Fruit fly (Drosophila melanogaster) whole organism, prepupa: ENCODE measurements around the gene CG32563.

Experiments
- Blimp-1 ChIP-seq: fragments of 200-800 bp; sonication (Bioruptor generic); optimal IDR thresholded peaks from 3 replicates; lab custom pipeline; 2017; ENCODE audit warnings: missing biosample characterization, missing genetic modification characterization, mild to moderate bottlenecking, moderate library complexity, missing genetic modification reagents
- CG10631 ChIP-seq: fragments of 200-800 bp; sonication (Bioruptor generic); optimal IDR thresholded peaks from 2 replicates; lab custom pipeline; 2016; ENCODE audit warnings: missing biosample characterization, missing genetic modification characterization
- CG11762 ChIP-seq: fragments of 200-800 bp; sonication (Bioruptor generic); optimal IDR thresholded peaks from 3 replicates; lab custom pipeline; 2016; ENCODE audit warnings: missing biosample characterization, missing genetic modification characterization; ENCODE audit not compliant: insufficient read depth
- CG15336 ChIP-seq: fragments of 200-800 bp; sonication (Bioruptor generic); IDR thresholded peaks from 2 replicates; pipeline ENCODE4 v1.3.6; 2022; ENCODE audit warnings: missing biosample characterization, missing genetic modification characterization
- CG1621 ChIP-seq: fragments of 200-800 bp; sonication (Bioruptor generic); optimal IDR thresholded peaks from 3 replicates; lab custom pipeline; 2018; ENCODE audit warnings: missing biosample characterization, mild to moderate bottlenecking, missing genetic modification characterization
- CG16779 ChIP-seq: fragments of 200-800 bp; sonication (Bioruptor generic); optimal IDR thresholded peaks from 3 replicates; lab custom pipeline; 2017; ENCODE audit warnings: missing biosample characterization, mild to moderate bottlenecking, missing genetic modification characterization
- CG3032 ChIP-seq: fragments of 200-800 bp; optimal IDR thresholded peaks from 2 replicates; lab custom pipeline; 2019; ENCODE audit warnings: missing biosample characterization, mild to moderate bottlenecking, missing genetic modification characterization, moderate library complexity
- CG32006 ChIP-seq: fragments of 200-800 bp; sonication (Bioruptor generic); optimal IDR thresholded peaks from 3 replicates; lab custom pipeline; 2017; ENCODE audit warnings: missing biosample characterization, mild to moderate bottlenecking, missing genetic modification characterization
- CG34406 ChIP-seq: fragments of 200-800 bp; sonication (Bioruptor generic); optimal IDR thresholded peaks from 3 replicates; lab custom pipeline; 2016; ENCODE audit warnings: missing biosample characterization, missing genetic modification characterization
- CG4318 ChIP-seq: fragments of 200-800 bp; sonication (Bioruptor generic); optimal IDR thresholded peaks from 3 replicates; lab custom pipeline; 2017; ENCODE audit warnings: missing biosample characterization, mild to moderate bottlenecking, missing genetic modification characterization
- CG6163 ChIP-seq: fragments of 200-800 bp; sonication (Bioruptor generic); IDR thresholded peaks from 3 replicates; pipeline ENCODE4 v1.3.6; 2022; ENCODE audit warnings: missing biosample characterization, missing genetic modification characterization
- CG6276 ChIP-seq: fragments of 200-800 bp; sonication (Bioruptor generic); optimal IDR thresholded peaks from 2 replicates; lab custom pipeline; 2017; ENCODE audit warnings: missing biosample characterization, mild to moderate bottlenecking, missing genetic modification characterization
- CG6792 ChIP-seq: fragments of 200-800 bp; sonication (Bioruptor generic); optimal IDR thresholded peaks from 3 replicates; lab custom pipeline; 2016; ENCODE audit warnings: missing biosample characterization, missing genetic modification characterization
- CG6808 ChIP-seq: fragments of 200-800 bp; sonication (Bioruptor generic); optimal IDR thresholded peaks from 3 replicates; lab custom pipeline; 2017; ENCODE audit warnings: missing biosample characterization, missing genetic modification characterization, mild to moderate bottlenecking, moderate library complexity, missing genetic modification reagents
- CG6854 ChIP-seq: fragments of 200-800 bp; sonication (Bioruptor generic); optimal IDR thresholded peaks from 2 replicates; lab custom pipeline; 2017; ENCODE audit warnings: missing biosample characterization, mild to moderate bottlenecking, missing genetic modification characterization
- CG7368 ChIP-seq: fragments of 200-800 bp; sonication (Bioruptor generic); optimal IDR thresholded peaks from 3 replicates; lab custom pipeline; 2016; ENCODE audit warnings: missing biosample characterization, missing genetic modification characterization
- CG8119 ChIP-seq: fragments of 200-800 bp; sonication (Bioruptor generic); IDR thresholded peaks from 3 replicates; pipeline ENCODE4 v1.3.6; 2022; ENCODE audit warnings: missing biosample characterization, missing genetic modification characterization
- CG8319 ChIP-seq: fragments of 200-800 bp; sonication (Bioruptor generic); optimal IDR thresholded peaks from 3 replicates; lab custom pipeline; 2016; ENCODE audit warnings: missing biosample characterization, missing genetic modification characterization
- CG8632 ChIP-seq: fragments of 200-800 bp; sonication (Bioruptor generic); optimal IDR thresholded peaks from 3 replicates; lab custom pipeline; 2016; ENCODE audit warnings: missing biosample characterization, missing genetic modification characterization
- CG9139 ChIP-seq: fragments of 200-800 bp; sonication (Bioruptor generic); optimal IDR thresholded peaks from 3 replicates; lab custom pipeline; 2017; ENCODE audit warnings: missing biosample characterization, mild to moderate bottlenecking, missing genetic modification characterization
- Eip75B ChIP-seq: fragments of 200-800 bp; sonication (Bioruptor generic); optimal IDR thresholded peaks from 3 replicates; lab custom pipeline; 2016; ENCODE audit warnings: missing biosample characterization, missing genetic modification characterization
- Eip78C ChIP-seq: fragments of 200-800 bp; sonication (Bioruptor generic); peaks from one replicate; lab custom pipeline; 2016; ENCODE audit warnings: missing biosample characterization, missing genetic modification characterization
- Eip93F ChIP-seq: fragments of 200-800 bp; sonication (Bioruptor generic); optimal IDR thresholded peaks from 2 replicates; lab custom pipeline; 2016; ENCODE audit warnings: missing biosample characterization, mild to moderate bottlenecking, missing genetic modification characterization
- Ets21C ChIP-seq: fragments of 200-800 bp; sonication (Bioruptor generic); optimal IDR thresholded peaks from 3 replicates; lab custom pipeline; 2016; ENCODE audit warnings: missing biosample characterization, missing genetic modification characterization
- Ets96B ChIP-seq: fragments of 200-800 bp; optimal IDR thresholded peaks from 2 replicates; lab custom pipeline; 2019; ENCODE audit warnings: missing biosample characterization, mild to moderate bottlenecking, missing genetic modification characterization, moderate library complexity
- Hr38 ChIP-seq: sonication (Bioruptor generic); optimal IDR thresholded peaks from 2 replicates; lab custom pipeline; 2016; ENCODE audit warnings: missing biosample characterization, missing genetic modification characterization
- Hr39 ChIP-seq: fragments of 200-800 bp; sonication (Bioruptor generic); optimal IDR thresholded peaks from 2 replicates; lab custom pipeline; 2016; ENCODE audit warnings: missing biosample characterization, missing genetic modification characterization
- Hr4 ChIP-seq: fragments of 200-800 bp; sonication (Bioruptor generic); optimal IDR thresholded peaks from 3 replicates; lab custom pipeline; 2016; ENCODE audit warnings: missing biosample characterization, missing genetic modification characterization
- Lpt ChIP-seq: fragments of 200-800 bp; sonication (Bioruptor generic); optimal IDR thresholded peaks from 3 replicates; lab custom pipeline; 2016; ENCODE audit warnings: missing biosample characterization, missing genetic modification characterization
- Met ChIP-seq: fragments of 200-800 bp; sonication (Bioruptor generic); optimal IDR thresholded peaks from 3 replicates; lab custom pipeline; 2016; ENCODE audit warnings: missing biosample characterization, missing genetic modification characterization
- Smox ChIP-seq: fragments of 200-800 bp; sonication (Bioruptor generic); optimal IDR thresholded peaks from 3 replicates; lab custom pipeline; 2016; ENCODE audit warnings: missing biosample characterization, missing genetic modification characterization
- Sox102F ChIP-seq: fragments of 200-800 bp; sonication (Bioruptor generic); optimal IDR thresholded peaks from 2 replicates; lab custom pipeline; 2016; ENCODE audit warnings: missing biosample characterization, mild to moderate bottlenecking, missing genetic modification characterization
- Sox14 ChIP-seq: fragments of 200-800 bp; sonication (Bioruptor generic); optimal IDR thresholded peaks from 3 replicates; lab custom pipeline; 2016; ENCODE audit warnings: missing biosample characterization, missing genetic modification characterization
- Sox15 ChIP-seq: fragments of 200-800 bp; sonication (Bioruptor generic); optimal IDR thresholded peaks from 3 replicates; lab custom pipeline; 2016; ENCODE audit warnings: missing biosample characterization, missing genetic modification characterization
- acj6 ChIP-seq: fragments of 200-800 bp; sonication (Bioruptor generic); optimal IDR thresholded peaks from 3 replicates; lab custom pipeline; 2016; ENCODE audit warnings: missing biosample characterization, missing genetic modification characterization
- cyc ChIP-seq: fragments of 200-800 bp; sonication (Bioruptor generic); optimal IDR thresholded peaks from 3 replicates; lab custom pipeline; 2016; ENCODE audit warnings: missing biosample characterization, missing genetic modification characterization
- dac ChIP-seq: fragments of 200-800 bp; sonication (Bioruptor generic); optimal IDR thresholded peaks from 2 replicates; lab custom pipeline; 2017; ENCODE audit warnings: missing biosample characterization, mild to moderate bottlenecking, missing genetic modification characterization
- dsx ChIP-seq: fragments of 200-800 bp; optimal IDR thresholded peaks from 3 replicates; lab custom pipeline; 2019; ENCODE audit warnings: missing biosample characterization, mild to moderate bottlenecking, missing genetic modification characterization, moderate library complexity; ENCODE audit not compliant: poor library complexity, severe bottlenecking
- eg ChIP-seq: fragments of 200-800 bp; sonication (Bioruptor generic); IDR thresholded peaks from 3 replicates; pipeline ENCODE4 v1.3.6; 2022; ENCODE audit warnings: missing biosample characterization, missing genetic modification characterization
- esn ChIP-seq: fragments of 200-800 bp; sonication (Bioruptor generic); optimal IDR thresholded peaks from 2 replicates; lab custom pipeline; 2016; ENCODE audit warnings: missing biosample characterization, mild to moderate bottlenecking, missing genetic modification characterization, moderate library complexity
- fd59A ChIP-seq: fragments of 200-800 bp; sonication (Bioruptor generic); optimal IDR thresholded peaks from 2 replicates; lab custom pipeline; 2017; ENCODE audit warnings: missing biosample characterization, mild to moderate bottlenecking, missing genetic modification characterization, missing genetic modification reagents
- fkh ChIP-seq: fragments of 200-800 bp; sonication (Bioruptor generic); optimal IDR thresholded peaks from 3 replicates; lab custom pipeline; 2017; ENCODE audit warnings: missing biosample characterization, mild to moderate bottlenecking, missing genetic modification characterization, moderate library complexity
- lz ChIP-seq: fragments of 200-800 bp; sonication (Bioruptor generic); optimal IDR thresholded peaks from 3 replicates; lab custom pipeline; 2016; ENCODE audit warnings: missing biosample characterization, missing genetic modification characterization
- net ChIP-seq: fragments of 200-800 bp; sonication (Bioruptor generic); optimal IDR thresholded peaks from 3 replicates; lab custom pipeline; 2016; ENCODE audit warnings: missing biosample characterization, missing genetic modification characterization
- pdm3 ChIP-seq: fragments of 200-800 bp; sonication (Bioruptor generic); optimal IDR thresholded peaks from 3 replicates; lab custom pipeline; 2016; ENCODE audit warnings: missing biosample characterization, missing genetic modification characterization
- svp ChIP-seq: fragments of 200-800 bp; sonication (Bioruptor generic); peaks from one replicate; lab custom pipeline; 2016; ENCODE audit warnings: missing biosample characterization, missing genetic modification characterization
- topi ChIP-seq: fragments of 200-800 bp; sonication (Bioruptor generic); optimal IDR thresholded peaks from 3 replicates; lab custom pipeline; 2016; ENCODE audit warnings: missing biosample characterization, missing genetic modification characterization
- vri ChIP-seq: fragments of 200-800 bp; sonication (Bioruptor generic); optimal IDR thresholded peaks from 3 replicates; lab custom pipeline; 2016; ENCODE audit warnings: missing biosample characterization, mild to moderate bottlenecking, missing genetic modification characterization

Gene CG32563

dm6 chrX:17162446-17163013, 45.7 kb upstream of the CG32563 start:
- TF ChIP-seq svp (GFP tag; lab: Kevin White, UChicago) (peak; percentile 61), CG1621 (tag; lab: Kevin White, UChicago) (no peak)
- TF ChIP-seq, all 60 proteins: peak for 1

- no peak for TF ChIP-seq Met (GFP tag; lab: Kevin White, UChicago)
- TF ChIP-seq Blimp-1 (GFP tag; lab: Kevin White, UChicago) = no peak
- TF ChIP-seq CG6276 (GFP tag; lab: Kevin White, UChicago) = no peak
- no peak for TF ChIP-seq Lpt (GFP tag; lab: Kevin White, UChicago)
- TF ChIP-seq Ets21C (GFP tag; lab: Kevin White, UChicago) = no peak
- TF ChIP-seq dac = no peak
- no peak for TF ChIP-seq CG11762 (GFP tag; lab: Kevin White, UChicago)
- no peak for TF ChIP-seq CG10631
- TF ChIP-seq acj6 = no peak
Measured at dm6 chrX:17167304-17167703, 40.9 kb upstream of the CG32563 start.

dm6 chrX:17170484-17170944, 37.7 kb upstream of the CG32563 start:
- peak; percentile 27 for TF ChIP-seq pdm3 (GFP tag; lab: Kevin White, UChicago)
- no peak for TF ChIP-seq Hr39
- peak; percentile 52 for TF ChIP-seq esn
- no peak for TF ChIP-seq fkh (GFP tag; lab: Kevin White, UChicago)
- TF ChIP-seq CG6854 (GFP tag; lab: Kevin White, UChicago) = peak; percentile 41
- TF ChIP-seq Met (GFP tag; lab: Kevin White, UChicago) = peak; percentile 37
- TF ChIP-seq Sox15 = no peak
- TF ChIP-seq CG6808 (GFP tag; lab: Kevin White, UChicago) = peak; percentile 73
- TF ChIP-seq CG9139 (GFP tag; lab: Kevin White, UChicago) = peak; percentile 40
- peak; percentile 68 for TF ChIP-seq dsx (GFP tag; lab: Kevin White, UChicago)
- peak; percentile 34 for TF ChIP-seq Eip75B (GFP tag; lab: Kevin White, UChicago)
- TF ChIP-seq CG7368 (GFP tag; lab: Kevin White, UChicago) = peak; percentile 25
- peak; percentile 79 for TF ChIP-seq CG6163 (GFP tag; lab: Robert Waterston, UW)
- peak; percentile 89 for TF ChIP-seq CG15336 (GFP tag; lab: Robert Waterston, UW)
- no peak for TF ChIP-seq cyc (GFP tag; lab: Kevin White, UChicago)
- peak; percentile 84 for TF ChIP-seq CG32006 (GFP tag; lab: Kevin White, UChicago)
- peak; percentile 57 for TF ChIP-seq CG4318 (GFP tag; lab: Kevin White, UChicago)
- TF ChIP-seq CG10631 = peak; percentile 73
- no peak for TF ChIP-seq Sox14 (GFP tag; lab: Kevin White, UChicago)
- peak; percentile 18 for TF ChIP-seq vri (GFP tag; lab: Kevin White, UChicago)
- peak; percentile 49 for TF ChIP-seq CG6792
- TF ChIP-seq eg = peak; percentile 86
- peak; percentile 13 for TF ChIP-seq Sox102F
- peak; percentile 40 for TF ChIP-seq acj6
- TF ChIP-seq topi (GFP tag; lab: Kevin White, UChicago) = no peak
- TF ChIP-seq CG3032 (tag; lab: Kevin White, UChicago) = peak; percentile 73
- TF ChIP-seq CG8119 (GFP tag; lab: Robert Waterston, UW) = peak; percentile 86
- TF ChIP-seq CG8632 (GFP tag; lab: Kevin White, UChicago) = peak; percentile 72
- TF ChIP-seq Smox = no peak
- TF ChIP-seq net (GFP tag; lab: Kevin White, UChicago) = peak; percentile 43
- peak; percentile 74 for TF ChIP-seq Eip78C
- peak; percentile 58 for TF ChIP-seq CG16779 (tag; lab: Kevin White, UChicago)
- TF ChIP-seq CG34406 = peak; percentile 61
- peak; percentile 4 for TF ChIP-seq Blimp-1 (GFP tag; lab: Kevin White, UChicago)
- peak; percentile 50 for TF ChIP-seq Hr4 (GFP tag; lab: Kevin White, UChicago)
- peak; percentile 27 for TF ChIP-seq lz (GFP tag; lab: Kevin White, UChicago)
- TF ChIP-seq CG8319 (GFP tag; lab: Kevin White, UChicago) = peak; percentile 8
- no peak for TF ChIP-seq Hr38 (GFP tag; lab: Kevin White, UChicago)
- TF ChIP-seq Ets96B = peak; percentile 63
- no peak for TF ChIP-seq Eip93F
- no peak for TF ChIP-seq fd59A (GFP tag; lab: Kevin White, UChicago)
